Fruit fly (Drosophila melanogaster): ENCODE results near the gene CG34434.

DNA sequence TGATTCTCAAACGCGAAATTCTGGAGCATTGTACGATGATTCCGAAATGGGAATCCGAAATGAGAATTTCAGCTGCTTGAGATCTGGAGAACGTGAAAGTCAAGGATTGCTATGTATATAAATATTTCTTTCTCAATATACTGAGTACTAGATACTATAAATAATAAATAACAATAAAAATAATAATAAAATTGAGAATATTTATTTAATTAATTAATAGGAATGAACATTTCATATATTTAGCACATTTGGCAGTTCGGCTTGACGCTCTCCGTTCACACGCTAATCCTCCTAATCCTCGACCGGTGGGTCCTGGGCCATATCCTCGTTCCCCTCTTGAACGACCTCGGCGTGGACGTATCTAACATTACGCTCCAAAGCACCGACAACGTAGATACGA is 1.8 kb downstream of the CG34434 start, which contains the start of gene CG34435:
- TF ChIP-seq toe (GFP tag; optimal IDR thresholded peaks at IDR 0.05) (no peak), CG5204 (GFP tag; optimal IDR thresholded peaks at IDR 0.05) (no peak), Hr96 (GFP tag; optimal IDR thresholded peaks at IDR 0.05) (no peak), CG11617 (GFP tag; optimal IDR thresholded peaks at IDR 0.05) (no peak), CG7101 (tag; optimal IDR thresholded peaks at IDR 0.05) (no peak), Mnt (GFP tag; optimal IDR thresholded peaks at IDR 0.05) (no peak)

Measured in whole organism, adult.